Worm (Caenorhabditis elegans) whole organism, late embryonic: Measurements from ENCODE around the gene mtre-1.

Source experiments
- ama-1 ChIP-seq: fragments of 150-350 bp; optimal IDR thresholded peaks from 2 replicates; lab custom pipeline; 2014
- ceh-31 ChIP-seq: sonication (generic microtip); optimal IDR thresholded peaks from 2 replicates; lab custom pipeline; 2016; ENCODE audit warnings: missing genetic modification characterization, missing compliant biosample characterization
- che-1 ChIP-seq: sonication (generic microtip); optimal IDR thresholded peaks from 2 replicates; lab custom pipeline; 2016; ENCODE audit warnings: mild to moderate bottlenecking, missing genetic modification characterization, missing compliant biosample characterization
- fkh-6 ChIP-seq: sonication (generic microtip); optimal IDR thresholded peaks from 2 replicates; lab custom pipeline; 2016; ENCODE audit warnings: missing genetic modification characterization, missing compliant biosample characterization
- nfya-1 ChIP-seq: sonication (generic microtip); optimal IDR thresholded peaks from 2 replicates; lab custom pipeline; 2017; ENCODE audit warnings: missing genetic modification characterization, mild to moderate bottlenecking, missing compliant biosample characterization, antibody characterized with exemption, moderate library complexity
- npax-4 ChIP-seq: sonication (generic microtip); optimal IDR thresholded peaks from 2 replicates; lab custom pipeline; 2016; ENCODE audit warnings: missing genetic modification characterization, missing compliant biosample characterization
- pat-9 ChIP-seq: fragments of 200-800 bp; sonication (Bioruptor generic); optimal IDR thresholded peaks from 2 replicates; lab custom pipeline; 2018; ENCODE audit warnings: mild to moderate bottlenecking, missing genetic modification characterization, moderate library complexity, missing compliant biosample characterization
- pha-4 ChIP-seq: fragments of 150-350 bp; optimal IDR thresholded peaks from 2 replicates; lab custom pipeline; 2018; ENCODE audit warnings: missing biosample characterization, missing genetic modification reagents, missing genetic modification characterization
- pqm-1 ChIP-seq: sonication (generic microtip); optimal IDR thresholded peaks from 2 replicates; lab custom pipeline; 2016; ENCODE audit warnings: missing genetic modification characterization, missing compliant biosample characterization
- rnt-1 ChIP-seq: sonication (generic microtip); optimal IDR thresholded peaks from 2 replicates; lab custom pipeline; 2016; ENCODE audit warnings: missing genetic modification characterization, missing compliant biosample characterization
- sox-2 ChIP-seq: fragments of 200-800 bp; sonication (Bioruptor generic); IDR thresholded peaks from 2 replicates; pipeline ENCODE4 v1.3.6; 2022; ENCODE audit warnings: missing genetic modification reagents, missing genetic modification characterization, missing compliant biosample characterization
- unc-55 ChIP-seq: sonication (generic microtip); optimal IDR thresholded peaks from 2 replicates; lab custom pipeline; 2017; ENCODE audit warnings: missing biosample characterization, missing genetic modification reagents, missing genetic modification characterization
- unc-86 ChIP-seq: sonication (generic microtip); optimal IDR thresholded peaks from 2 replicates; lab custom pipeline; 2016; ENCODE audit warnings: missing genetic modification characterization, missing compliant biosample characterization

DNA sequence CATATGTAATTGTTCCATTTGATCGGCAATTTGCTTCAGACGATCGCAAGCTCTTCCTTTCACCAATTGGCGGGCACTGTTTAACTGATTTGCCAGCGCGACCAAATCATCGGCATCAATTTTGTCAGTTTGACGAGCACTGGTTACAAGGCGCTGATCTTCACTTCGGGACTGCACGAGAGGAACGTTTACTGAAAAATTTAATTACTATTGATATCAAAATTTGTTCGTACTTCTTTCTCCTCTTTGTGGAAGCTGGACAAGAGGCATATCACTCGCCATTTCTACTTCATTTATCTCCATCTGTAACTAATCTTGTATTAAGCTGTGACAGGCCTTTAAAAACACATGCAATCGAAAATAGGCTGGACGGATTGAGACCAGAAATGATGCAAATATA is 12.5 kb downstream of the mtre-1 start, which contains the start of gene C08B11.9:
- TF ChIP-seq unc-55 (GFP tag; lab: Kevin White, UChicago) (no peak), ceh-31 (no peak), npax-4 (tag; lab: Kevin White, UChicago) (no peak), rnt-1 (tag; lab: Kevin White, UChicago) (no peak), nfya-1 (tag; lab: Kevin White, UChicago) (no peak), unc-86 (no peak), pha-4 (tag; lab: Kevin White, UChicago) (no peak), che-1 (tag; lab: Kevin White, UChicago) (no peak), ama-1 (no peak), sox-2 (no peak), fkh-6 (no peak), pqm-1 (tag; lab: Kevin White, UChicago) (no peak), pat-9 (tag; lab: Kevin White, UChicago) (no peak)
